Fruit fly (Drosophila melanogaster): Measurements from ENCODE around the gene CG9399.

The CG9399 gene

dm6 chr3R:9529913-9530312 lies 44.1 kb downstream of the CG9399 start:
- TF ChIP-seq CG8301 (tag; optimal IDR thresholded peaks at IDR 0.05), result no peak

dm6 chr3R:9529387-9529897 lies 44.6 kb downstream of the CG9399 start:
- TF ChIP-seq CG34367 (tag; optimal IDR thresholded peaks at IDR 0.05) (no peak), CG15710 (tag; optimal IDR thresholded peaks at IDR 0.05) (no peak), CG10348 (GFP tag; IDR thresholded peaks at IDR 0.05) (no peak), CG4496 (GFP tag; IDR thresholded peaks at IDR 0.05) (no peak), Snoo (tag; optimal IDR thresholded peaks at IDR 0.05) (no peak)

DNA sequence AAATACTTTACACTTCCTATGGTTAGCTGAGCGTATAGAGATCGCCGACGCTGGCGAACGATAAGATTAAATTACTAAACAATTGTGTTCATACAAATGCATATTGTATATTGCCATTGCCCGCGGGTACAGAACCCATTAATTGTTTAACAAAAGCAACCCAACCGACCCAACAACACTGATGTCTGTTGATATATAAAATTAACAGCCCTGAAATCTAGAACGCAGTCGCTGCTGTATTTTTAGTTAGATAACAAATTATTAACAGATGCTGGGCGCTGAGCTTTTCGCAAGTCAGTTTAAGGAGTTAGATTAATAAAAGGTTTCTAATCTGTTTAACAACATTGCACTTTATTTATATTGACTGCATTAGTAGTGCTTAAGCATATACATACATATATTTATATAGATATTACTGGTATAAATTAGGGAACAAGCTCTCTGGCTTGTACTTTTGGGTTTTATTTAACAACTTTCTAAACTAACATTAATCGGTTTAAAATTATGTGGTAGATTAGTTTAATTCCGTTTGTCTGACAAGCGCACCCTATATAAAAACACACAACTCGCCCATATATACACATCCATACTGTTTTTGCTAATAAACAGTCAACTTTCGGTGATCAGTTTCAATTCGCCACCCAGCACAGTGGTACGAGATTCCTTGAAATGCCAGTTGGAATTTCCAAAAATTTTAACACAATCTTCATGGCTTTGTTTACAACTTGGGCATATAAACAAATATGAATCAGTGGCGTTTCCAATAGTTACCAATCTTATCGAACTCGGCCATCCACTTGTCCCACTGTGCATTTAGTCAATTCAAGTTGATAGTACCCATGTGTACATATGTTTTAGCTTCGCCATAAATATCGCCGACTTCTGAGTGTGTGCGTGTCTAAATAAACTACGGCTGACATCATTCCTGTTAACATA lies 45.8 kb downstream of the CG9399 start:
- TF ChIP-seq CG15710 (tag; optimal IDR thresholded peaks at IDR 0.05) (no peak), CG4496 (GFP tag; IDR thresholded peaks at IDR 0.05) (peak; percentile 97), CG10348 (GFP tag; IDR thresholded peaks at IDR 0.05) (peak; percentile 71), rn (GFP tag; IDR thresholded peaks at IDR 0.05) (peak; percentile 80), CG14655 (GFP tag; optimal IDR thresholded peaks at IDR 0.05) (no peak), CG8301 (tag; optimal IDR thresholded peaks at IDR 0.05) (peak; percentile 84), Ets98B (GFP tag; IDR thresholded peaks at IDR 0.05) (peak; percentile 96), CG34367 (tag; optimal IDR thresholded peaks at IDR 0.05) (no peak), fd96Ca (GFP tag; IDR thresholded peaks at IDR 0.05) (peak; percentile 97), EcR (GFP tag; optimal IDR thresholded peaks at IDR 0.05) (no peak), Snoo (tag; optimal IDR thresholded peaks at IDR 0.05) (peak; percentile 79), CG17806 (tag; optimal IDR thresholded peaks at IDR 0.05) (peak; percentile 82), Pif1B (GFP tag; optimal IDR thresholded peaks at IDR 0.05) (no peak), CG32121 (GFP tag; IDR thresholded peaks at IDR 0.05) (peak; percentile 94), gl (tag; optimal IDR thresholded peaks at IDR 0.05) (peak; percentile 62), CG13204 (GFP tag; optimal IDR thresholded peaks at IDR 0.05) (no peak), CG8159 (tag; optimal IDR thresholded peaks at IDR 0.05) (no peak), D1 (tag; optimal IDR thresholded peaks at IDR 0.05) (no peak), Pif1A (GFP tag; optimal IDR thresholded peaks at IDR 0.05) (peak; percentile 91), CG9948 (tag; optimal IDR thresholded peaks at IDR 0.05) (peak; percentile 76), CG12605 (GFP tag; IDR thresholded peaks at IDR 0.05) (peak; percentile 88)

All from whole organism, pupa.